Fruit fly (Drosophila melanogaster): ENCODE data around the gene CG14864.
A peak's percentile ranks its signal among the peaks of the same experiment; 100 is the strongest.

- peak; percentile 69 for TF ChIP-seq pum (GFP tag; optimal IDR thresholded peaks at IDR 0.05)
- peak; percentile 23 for TF ChIP-seq CG10274 (GFP tag; optimal IDR thresholded peaks at IDR 0.05)
- TF ChIP-seq CG7963 (GFP tag; IDR thresholded peaks at IDR 0.05; ENCODE audit: partially characterized antibody) = 0 out of 3 replicates have a peak, but pooled peaks have one; percentile 6
- TF ChIP-seq CG12219 (GFP tag; optimal IDR thresholded peaks at IDR 0.05) = peak; percentile 8
These were observed 25.9 kb downstream of the CG14864 start, which contains the start of the genes tefu and Hsc70-4 for dm6 chr3R:15242186-15243045.

Measured in whole organism, embryonic.